Worm (Caenorhabditis elegans) whole organism, young adult: Measurements from ENCODE around the gene E01G4.5.

Source experiments
- B0336.3 ChIP-seq: fragments of 200-800 bp; sonication (Bioruptor generic); IDR thresholded peaks from 2 replicates; pipeline ENCODE4 v1.3.6; 2022; ENCODE audit warnings: missing genetic modification characterization, missing compliant biosample characterization
- D2030.7 ChIP-seq: fragments of 200-800 bp; sonication (Bioruptor generic); IDR thresholded peaks from 2 replicates; pipeline ENCODE4 v1.3.6; 2022; ENCODE audit warnings: missing genetic modification reagents, missing genetic modification characterization, missing compliant biosample characterization
- F22D6.2 ChIP-seq: sonication (generic microtip); optimal IDR thresholded peaks from 2 replicates; lab custom pipeline; 2016; ENCODE audit warnings: mild to moderate bottlenecking, missing genetic modification characterization, missing compliant biosample characterization
- F33H1.4 ChIP-seq: fragments of 200-800 bp; sonication (Bioruptor generic); IDR thresholded peaks from 2 replicates; pipeline ENCODE4 v1.3.6; 2022; ENCODE audit warnings: missing genetic modification reagents, missing genetic modification characterization, missing compliant biosample characterization
- F39B2.1 ChIP-seq: fragments of 200-800 bp; sonication (Bioruptor generic); IDR thresholded peaks from 2 replicates; pipeline ENCODE4 v1.3.6; 2022; ENCODE audit warnings: missing genetic modification reagents, missing genetic modification characterization, missing compliant biosample characterization
- F52B5.7 ChIP-seq: sonication (generic microtip); optimal IDR thresholded peaks from 2 replicates; lab custom pipeline; 2016; ENCODE audit warnings: mild to moderate bottlenecking, missing genetic modification characterization, missing compliant biosample characterization
- F57A8.1 ChIP-seq: fragments of 200-800 bp; sonication (Bioruptor generic); optimal IDR thresholded peaks from 2 replicates; lab custom pipeline; 2018; ENCODE audit warnings: mild to moderate bottlenecking, missing genetic modification characterization, moderate library complexity, missing compliant biosample characterization
- Y53F4B.3 ChIP-seq: fragments of 200-800 bp; sonication (Bioruptor generic); IDR thresholded peaks from 2 replicates; pipeline ENCODE4 v1.3.6; 2022; ENCODE audit warnings: missing genetic modification reagents, missing genetic modification characterization, missing compliant biosample characterization
- Y53G8AR.9 ChIP-seq: fragments of 200-800 bp; sonication (Bioruptor generic); conservative IDR thresholded peaks from 2 replicates; pipeline ENCODE4 v1.3.6; 2022; ENCODE audit warnings: missing genetic modification reagents, missing genetic modification characterization, missing compliant biosample characterization
- aptf-3 ChIP-seq: fragments of 200-800 bp; sonication (Bioruptor generic); IDR thresholded peaks from 2 replicates; pipeline ENCODE4 v1.3.6; 2022; ENCODE audit warnings: missing genetic modification characterization, missing compliant biosample characterization
- attf-5 ChIP-seq: fragments of 200-800 bp; sonication (Bioruptor generic); optimal IDR thresholded peaks from 2 replicates; lab custom pipeline; 2018; ENCODE audit warnings: mild to moderate bottlenecking, missing genetic modification characterization, missing compliant biosample characterization
- ccch-3 ChIP-seq: fragments of 200-800 bp; sonication (Bioruptor generic); optimal IDR thresholded peaks from 2 replicates; lab custom pipeline; 2018; ENCODE audit warnings: mild to moderate bottlenecking, missing genetic modification characterization, missing compliant biosample characterization
- cebp-1 ChIP-seq, 2 experiments: fragments of 200-800 bp in 1 of 2; sonication (Bioruptor generic) in 1 of 2; sonication (generic microtip) in 1 of 2; IDR thresholded peaks in 1 of 2; optimal IDR thresholded peaks in 1 of 2; 2 replicates each; pipeline versions ENCODE4 v1.3.6 to Lab custom; 2017 to 2022; ENCODE audit warnings: missing compliant biosample characterization in 2 of 2, missing genetic modification characterization in 2 of 2, mild to moderate bottlenecking in 1 of 2, missing genetic modification reagents in 1 of 2, moderate library complexity in 1 of 2
- cebp-2 ChIP-seq: fragments of 200-800 bp; sonication (Bioruptor generic); IDR thresholded peaks from 2 replicates; pipeline ENCODE4 v1.3.6; 2022; ENCODE audit warnings: missing genetic modification characterization, missing compliant biosample characterization
- ceh-100 ChIP-seq: fragments of 200-800 bp; sonication (Bioruptor generic); IDR thresholded peaks from 2 replicates; pipeline ENCODE4 v1.3.6; 2022; ENCODE audit warnings: missing genetic modification reagents, missing genetic modification characterization, missing compliant biosample characterization
- ceh-40 ChIP-seq: fragments of 200-800 bp; sonication (Bioruptor generic); IDR thresholded peaks from 2 replicates; pipeline ENCODE4 v1.3.6; 2022; ENCODE audit warnings: missing genetic modification characterization, missing compliant biosample characterization
- ceh-79 ChIP-seq: sonication (generic microtip); optimal IDR thresholded peaks from 2 replicates; lab custom pipeline; 2017; ENCODE audit warnings: mild to moderate bottlenecking, missing genetic modification characterization, missing compliant biosample characterization
- chd-7 ChIP-seq: sonication (generic microtip); optimal IDR thresholded peaks from 2 replicates; lab custom pipeline; 2016; ENCODE audit warnings: mild to moderate bottlenecking, missing genetic modification characterization, moderate library complexity, missing compliant biosample characterization
- egrh-3 ChIP-seq: fragments of 200-800 bp; sonication (Bioruptor generic); IDR thresholded peaks from 2 replicates; pipeline ENCODE4 v1.3.6; 2022; ENCODE audit warnings: missing genetic modification reagents, missing genetic modification characterization, missing compliant biosample characterization
- ekl-4 ChIP-seq: fragments of 200-800 bp; sonication (Bioruptor generic); IDR thresholded peaks from 2 replicates; pipeline ENCODE4 v1.3.6; 2022; ENCODE audit warnings: missing genetic modification reagents, missing genetic modification characterization, missing compliant biosample characterization
- fkh-3 ChIP-seq: sonication (generic microtip); optimal IDR thresholded peaks from 2 replicates; lab custom pipeline; 2016; ENCODE audit warnings: mild to moderate bottlenecking, missing genetic modification characterization, missing compliant biosample characterization
- hmg-1.2 ChIP-seq: fragments of 200-800 bp; sonication (Bioruptor generic); IDR thresholded peaks from 2 replicates; pipeline ENCODE4 v1.3.6; 2022; ENCODE audit warnings: missing genetic modification reagents, missing genetic modification characterization, missing compliant biosample characterization
- hrde-1 ChIP-seq: sonication (generic microtip); optimal IDR thresholded peaks from 2 replicates; lab custom pipeline; 2016; ENCODE audit warnings: missing genetic modification characterization, mild to moderate bottlenecking, missing compliant biosample characterization, moderate library complexity, missing genotype, missing genetic modification reagents, borderline replicate concordance
- hsf-1 ChIP-seq: fragments of 200-800 bp; sonication (Bioruptor generic); IDR thresholded peaks from 2 replicates; pipeline ENCODE4 v1.3.6; 2022; ENCODE audit warnings: missing genetic modification reagents, missing genetic modification characterization, missing compliant biosample characterization
- let-526 ChIP-seq: fragments of 200-800 bp; sonication (Bioruptor generic); IDR thresholded peaks from 2 replicates; pipeline ENCODE4 v1.3.6; 2022; ENCODE audit warnings: missing genetic modification reagents, missing genetic modification characterization, missing compliant biosample characterization
- lin-26 ChIP-seq: fragments of 200-800 bp; sonication (Bioruptor generic); IDR thresholded peaks from 2 replicates; pipeline ENCODE4 v1.3.6; 2022; ENCODE audit warnings: missing genetic modification reagents, missing genetic modification characterization, missing compliant biosample characterization
- lin-35 ChIP-seq, 3 experiments: fragments of 150-350 bp in 2 of 3; sonication (generic microtip) in 1 of 3; optimal IDR thresholded peaks; 2 replicates each; lab custom pipeline; 2014 to 2018; ENCODE audit warnings: missing biosample characterization in 3 of 3, missing genetic modification characterization in 3 of 3, missing genetic modification reagents in 3 of 3
- lsl-1 ChIP-seq: fragments of 200-800 bp; sonication (Bioruptor generic); optimal IDR thresholded peaks from 2 replicates; lab custom pipeline; 2018; ENCODE audit warnings: mild to moderate bottlenecking, missing genetic modification characterization, moderate library complexity, missing compliant biosample characterization
- madf-10 ChIP-seq: sonication (generic microtip); optimal IDR thresholded peaks from 2 replicates; lab custom pipeline; 2016; ENCODE audit warnings: mild to moderate bottlenecking, missing genetic modification characterization, missing compliant biosample characterization
- mxl-1 ChIP-seq: sonication (generic microtip); optimal IDR thresholded peaks from 2 replicates; lab custom pipeline; 2016; ENCODE audit warnings: missing genetic modification characterization, missing compliant biosample characterization
- nfyb-1 ChIP-seq: fragments of 200-800 bp; sonication (Bioruptor generic); IDR thresholded peaks from 2 replicates; pipeline ENCODE4 v1.3.6; 2022; ENCODE audit warnings: missing genetic modification reagents, missing genetic modification characterization, missing compliant biosample characterization
- nhr-120 ChIP-seq: fragments of 200-800 bp; sonication (Bioruptor generic); IDR thresholded peaks from 2 replicates; pipeline ENCODE4 v1.3.6; 2022; ENCODE audit warnings: missing genetic modification characterization, missing compliant biosample characterization
- nhr-80 ChIP-seq: sonication (generic microtip); optimal IDR thresholded peaks from 2 replicates; lab custom pipeline; 2016; ENCODE audit warnings: missing genetic modification characterization, missing compliant biosample characterization
- rcor-1 ChIP-seq: fragments of 200-800 bp; sonication (Bioruptor generic); IDR thresholded peaks from 2 replicates; pipeline ENCODE4 v1.3.6; 2022; ENCODE audit warnings: missing genetic modification reagents, missing genetic modification characterization, missing compliant biosample characterization
- rec-8 ChIP-seq, 2 experiments: sonication (generic microtip); optimal IDR thresholded peaks; 2 replicates each; lab custom pipeline; 2016; ENCODE audit warnings: mild to moderate bottlenecking in 2 of 2, missing genetic modification characterization in 2 of 2, missing genetic modification reagents in 2 of 2, missing genotype in 2 of 2, missing biosample characterization in 1 of 2, missing compliant biosample characterization in 1 of 2, moderate library complexity in 1 of 2
- sea-2 ChIP-seq: fragments of 200-800 bp; sonication (Bioruptor generic); IDR thresholded peaks from 2 replicates; pipeline ENCODE4 v1.3.6; 2022; ENCODE audit warnings: missing genetic modification characterization, missing compliant biosample characterization
- snpc-1.3 ChIP-seq: sonication (generic microtip); optimal IDR thresholded peaks from 2 replicates; lab custom pipeline; 2017; ENCODE audit warnings: missing genetic modification characterization, mild to moderate bottlenecking, missing compliant biosample characterization, antibody characterized with exemption, moderate library complexity, missing genotype, missing genetic modification reagents; ENCODE audit not compliant: insufficient read depth
- snpc-3.4 ChIP-seq: sonication (generic microtip); optimal IDR thresholded peaks from 2 replicates; lab custom pipeline; 2017; ENCODE audit warnings: missing genetic modification characterization, mild to moderate bottlenecking, missing compliant biosample characterization, antibody characterized with exemption, moderate library complexity, missing genotype, missing genetic modification reagents
- snpc-4 ChIP-seq, 5 experiments: fragments of 150-350 bp in 1 of 5; sonication (generic microtip) in 4 of 5; optimal IDR thresholded peaks; 2 replicates each; lab custom pipeline; 2014 to 2018; ENCODE audit warnings: missing genetic modification characterization in 5 of 5, missing biosample characterization in 3 of 5, antibody characterized with exemption in 2 of 5, mild to moderate bottlenecking in 2 of 5, missing compliant biosample characterization in 2 of 5, missing genotype in 2 of 5, moderate library complexity in 2 of 5, missing genetic modification reagents in 1 of 5
- sptf-2 ChIP-seq: fragments of 200-800 bp; sonication (Bioruptor generic); optimal IDR thresholded peaks from 2 replicates; lab custom pipeline; 2018; ENCODE audit warnings: mild to moderate bottlenecking, missing genetic modification characterization, missing compliant biosample characterization
- tlf-1 ChIP-seq: fragments of 200-800 bp; sonication (Bioruptor generic); optimal IDR thresholded peaks from 2 replicates; lab custom pipeline; 2018; ENCODE audit warnings: mild to moderate bottlenecking, missing genetic modification characterization, missing compliant biosample characterization
- unc-130 ChIP-seq: sonication (generic microtip); optimal IDR thresholded peaks from 2 replicates; lab custom pipeline; 2016; ENCODE audit warnings: missing genetic modification reagents, missing genetic modification characterization, missing compliant biosample characterization
- ztf-18 ChIP-seq: sonication (generic microtip); optimal IDR thresholded peaks from 2 replicates; lab custom pipeline; 2016; ENCODE audit warnings: missing genotype, mild to moderate bottlenecking, missing genetic modification characterization, missing compliant biosample characterization
- ztf-25 ChIP-seq: fragments of 200-800 bp; sonication (Bioruptor generic); IDR thresholded peaks from 2 replicates; pipeline ENCODE4 v1.3.6; 2022; ENCODE audit warnings: missing genetic modification reagents, missing genetic modification characterization, missing compliant biosample characterization
- ztf-28 ChIP-seq: fragments of 200-800 bp; sonication (Bioruptor generic); IDR thresholded peaks from 2 replicates; pipeline ENCODE4 v1.3.6; 2022; ENCODE audit warnings: missing genetic modification reagents, missing genetic modification characterization, missing compliant biosample characterization
- ztf-6 ChIP-seq: fragments of 200-800 bp; sonication (Bioruptor generic); IDR thresholded peaks from 2 replicates; pipeline ENCODE4 v1.3.6; 2022; ENCODE audit warnings: missing genetic modification reagents, missing genetic modification characterization, missing compliant biosample characterization

E01G4.5 gene

ce11 chrII:13460592-13461395 lies 11.4 kb upstream of the E01G4.5 start, which contains the start of gene pqn-27 (continued):
- TF ChIP-seq F52B5.7 (tag; lab: Kevin White, UChicago), result no peak
- TF ChIP-seq D2030.7 (GFP tag; lab: Robert Waterston, UW), result no peak
- TF ChIP-seq ekl-4 (GFP tag; lab: Robert Waterston, UW), result no peak
- TF ChIP-seq snpc-3.4 (tag; lab: Kevin White, UChicago), result peak; percentile 8
- TF ChIP-seq lsl-1 (GFP tag; lab: Kevin White, UChicago), result peak; percentile 11
- no peak for TF ChIP-seq rec-8 (tag; optimal IDR thresholded peaks at IDR 0.05; lab: Kevin White, UChicago)
- TF ChIP-seq tlf-1 (GFP tag; lab: Kevin White, UChicago), result peak; percentile 56
- peak; percentile 62 for TF ChIP-seq chd-7
- no peak for TF ChIP-seq hmg-1.2 (GFP tag; lab: Robert Waterston, UW)
- TF ChIP-seq hrde-1 (tag; lab: Kevin White, UChicago), result no peak
- no peak for TF ChIP-seq mxl-1 (tag; lab: Kevin White, UChicago)
- TF ChIP-seq F57A8.1 (GFP tag; lab: Kevin White, UChicago), result no peak
- peak; percentile 44; the same call in 1 of the 2 replicates for TF ChIP-seq rcor-1 (GFP tag; lab: Robert Waterston, UW)
- peak in 1 of 3 experiments; percentile 54 for TF ChIP-seq lin-35 (GFP tag; optimal IDR thresholded peaks at IDR 0.05; lab: Kevin White, UChicago)
- TF ChIP-seq ztf-25 (GFP tag; lab: Robert Waterston, UW), result no peak
- no peak for TF ChIP-seq ztf-28 (GFP tag; lab: Robert Waterston, UW)
- TF ChIP-seq snpc-1.3 (tag; lab: Kevin White, UChicago), result no peak
- TF ChIP-seq madf-10, result no peak
- no peak for TF ChIP-seq F22D6.2
- TF ChIP-seq F33H1.4, result no peak
- no peak for TF ChIP-seq egrh-3
- TF ChIP-seq ceh-79 (tag; lab: Kevin White, UChicago), result no peak
- no peak for TF ChIP-seq nhr-120 (GFP tag; lab: Robert Waterston, UW)
- TF ChIP-seq unc-130 (GFP tag; lab: Kevin White, UChicago), result no peak
- peak; percentile 70; the same call in 1 of the 2 replicates for TF ChIP-seq B0336.3
- no peak for TF ChIP-seq fkh-3
- no peak for TF ChIP-seq ceh-40 (GFP tag; lab: Robert Waterston, UW)
- no peak for TF ChIP-seq aptf-3 (GFP tag; lab: Robert Waterston, UW)
- TF ChIP-seq nhr-80 (tag; lab: Kevin White, UChicago), result peak; percentile 36
- no peak for TF ChIP-seq sea-2
- peak; percentile 64; the same call in 1 of the 2 replicates for TF ChIP-seq Y53G8AR.9
- no peak for TF ChIP-seq ztf-18 (tag; lab: Kevin White, UChicago)
- no peak for TF ChIP-seq ztf-6 (GFP tag; lab: Robert Waterston, UW)
- TF ChIP-seq ccch-3, result no peak
- peak; percentile 63 for TF ChIP-seq nfyb-1 (GFP tag; lab: Robert Waterston, UW)
- no peak for TF ChIP-seq F39B2.1 (GFP tag; lab: Robert Waterston, UW)
- no peak for TF ChIP-seq sptf-2 (GFP tag; lab: Kevin White, UChicago)
- TF ChIP-seq Y53F4B.3 (GFP tag; lab: Robert Waterston, UW), result no peak
- no peak for TF ChIP-seq cebp-2
- TF ChIP-seq ceh-100 (GFP tag; lab: Robert Waterston, UW), result no peak
- peak; percentile 44 for TF ChIP-seq attf-5 (GFP tag; lab: Kevin White, UChicago)
- no peak for TF ChIP-seq snpc-4 (GFP tag; optimal IDR thresholded peaks at IDR 0.05; lab: Kevin White, UChicago)
- TF ChIP-seq snpc-4 (tag; optimal IDR thresholded peaks at IDR 0.05; lab: Kevin White, UChicago), result peak in 1 of 4 experiments; percentile 46
- no peak for TF ChIP-seq hsf-1 (GFP tag; lab: Robert Waterston, UW)
- no peak for TF ChIP-seq cebp-1 (GFP tag; IDR thresholded peaks at IDR 0.05; lab: Robert Waterston, UW)
- peak; percentile 50 for TF ChIP-seq cebp-1 (tag; optimal IDR thresholded peaks at IDR 0.05; lab: Kevin White, UChicago)
- TF ChIP-seq let-526 (GFP tag; lab: Robert Waterston, UW), result no peak
- TF ChIP-seq lin-26, result no peak
